Fruit fly (Drosophila melanogaster) whole organism, pupa: Measurements from ENCODE around the gene CG14891.

Source experiments
- CG14655 ChIP-seq: fragments of 200-800 bp; sonication (Bioruptor generic); optimal IDR thresholded peaks from 3 replicates; lab custom pipeline; 2017; ENCODE audit warnings: mild to moderate bottlenecking, missing biosample characterization, missing genetic modification reagents, missing genetic modification characterization
- CG32121 ChIP-seq: fragments of 200-800 bp; sonication (Bioruptor generic); IDR thresholded peaks from 2 replicates; pipeline ENCODE4 v1.3.6; 2022; ENCODE audit warnings: missing biosample characterization, missing genetic modification characterization

dm6 chr3R:16538862-16539437, 32.4 kb upstream of the CG14891 start:
- no peak for TF ChIP-seq CG32121 (GFP tag; lab: Robert Waterston, UW)
- no peak for TF ChIP-seq CG14655 (GFP tag; lab: Kevin White, UChicago)
